Worm (Caenorhabditis elegans) whole organism, mixed stage, embryonic: ENCODE data around the gene F08F3.4.

ENCODE experiments used
- bed-3 ChIP-seq: fragments of 200-800 bp; sonication (Bioruptor generic); optimal IDR thresholded peaks from 3 replicates; lab custom pipeline; 2018; ENCODE audit warnings: mild to moderate bottlenecking, missing genetic modification characterization, moderate library complexity, missing compliant biosample characterization
- elt-1 ChIP-seq: sonication (generic microtip); optimal IDR thresholded peaks from 2 replicates; lab custom pipeline; 2017; ENCODE audit warnings: missing genetic modification characterization, mild to moderate bottlenecking, missing compliant biosample characterization, antibody characterized with exemption, moderate library complexity, borderline replicate concordance; ENCODE audit not compliant: insufficient read depth
- lin-13 ChIP-seq: fragments of 150-350 bp; optimal IDR thresholded peaks from 2 replicates; lab custom pipeline; 2014; ENCODE audit warnings: missing biosample characterization, missing genetic modification characterization
- mab-5 ChIP-seq: fragments of 150-350 bp; optimal IDR thresholded peaks from 2 replicates; lab custom pipeline; 2014; ENCODE audit warnings: missing biosample characterization, missing genetic modification characterization
- nhr-12 ChIP-seq: fragments of 150-350 bp; optimal IDR thresholded peaks from 2 replicates; lab custom pipeline; 2014; ENCODE audit warnings: missing biosample characterization, missing genetic modification characterization
- nhr-237 ChIP-seq: fragments of 150-350 bp; optimal IDR thresholded peaks from 2 replicates; lab custom pipeline; 2014; ENCODE audit warnings: missing biosample characterization, missing genetic modification characterization
- nhr-28 ChIP-seq: fragments of 150-350 bp; optimal IDR thresholded peaks from 2 replicates; lab custom pipeline; 2014; ENCODE audit warnings: missing biosample characterization, missing genetic modification characterization
- snpc-4 ChIP-seq: fragments of 150-350 bp; optimal IDR thresholded peaks from 2 replicates; lab custom pipeline; 2014; ENCODE audit warnings: missing biosample characterization, missing genetic modification characterization
- sptf-1 ChIP-seq: sonication (generic microtip); optimal IDR thresholded peaks from 2 replicates; lab custom pipeline; 2017; ENCODE audit warnings: mild to moderate bottlenecking, missing genetic modification characterization, moderate library complexity, missing compliant biosample characterization
- unc-120 ChIP-seq: sonication (generic microtip); optimal IDR thresholded peaks from 2 replicates; lab custom pipeline; 2017; ENCODE audit warnings: missing genetic modification characterization, missing compliant biosample characterization; ENCODE audit not compliant: poor library complexity, severe bottlenecking
- unc-39 ChIP-seq: fragments of 150-350 bp; optimal IDR thresholded peaks from 2 replicates; lab custom pipeline; 2014; ENCODE audit warnings: missing biosample characterization, missing genetic modification characterization

ce11 chrV:5362220-5362619, 48.5 kb upstream of the F08F3.4 start:
- TF ChIP-seq nhr-12 (no peak), bed-3 (GFP tag; lab: Kevin White, UChicago) (no peak), nhr-237 (tag; lab: Kevin White, UChicago) (no peak), unc-39 (no peak), unc-120 (tag; lab: Kevin White, UChicago) (no peak), elt-1 (tag; lab: Kevin White, UChicago) (no peak), lin-13 (tag; lab: Kevin White, UChicago) (no peak), sptf-1 (no peak), mab-5 (tag; lab: Kevin White, UChicago) (no peak), snpc-4 (tag; lab: Kevin White, UChicago) (no peak), nhr-28 (no peak)
